Worm (Caenorhabditis elegans) whole organism, L1 larva: Measurements from ENCODE around the gene cbp-2.

Experiments used
- alr-1 ChIP-seq: fragments of 200-800 bp; sonication (Bioruptor generic); optimal IDR thresholded peaks from 2 replicates; lab custom pipeline; 2018; ENCODE audit warnings: borderline replicate concordance, mild to moderate bottlenecking, missing genetic modification characterization, missing compliant biosample characterization
- aly-2 ChIP-seq: fragments of 150-350 bp; optimal IDR thresholded peaks from 2 replicates; lab custom pipeline; 2014; ENCODE audit warnings: missing biosample characterization, missing genetic modification characterization
- blmp-1 ChIP-seq: fragments of 150-350 bp; optimal IDR thresholded peaks from 2 replicates; lab custom pipeline; 2014; ENCODE audit warnings: missing biosample characterization, missing genetic modification characterization
- ceh-88 ChIP-seq: fragments of 200-800 bp; sonication (Bioruptor generic); IDR thresholded peaks from 2 replicates; pipeline ENCODE4 v1.3.6; 2022; ENCODE audit warnings: missing genetic modification characterization, missing compliant biosample characterization
- ceh-90 ChIP-seq: sonication (generic microtip); optimal IDR thresholded peaks from 2 replicates; lab custom pipeline; 2016; ENCODE audit warnings: missing genetic modification characterization, missing compliant biosample characterization
- dsc-1 ChIP-seq: sonication (generic microtip); optimal IDR thresholded peaks from 2 replicates; lab custom pipeline; 2016; ENCODE audit warnings: mild to moderate bottlenecking, missing genetic modification characterization, missing compliant biosample characterization
- efl-1 ChIP-seq, 4 experiments: fragments of 150-350 bp; optimal IDR thresholded peaks in 3 of 4; peaks in 1 of 4; 1 replicate in 1 of 4; 2 replicates in 3 of 4; lab custom pipeline; 2014; ENCODE audit warnings: missing biosample characterization in 2 of 4, missing genetic modification characterization in 2 of 4, missing genetic modification reagents in 2 of 4
- egl-27 ChIP-seq, 2 experiments: fragments of 150-350 bp in 1 of 2; sonication (generic microtip); optimal IDR thresholded peaks; 3 replicates each; lab custom pipeline; 2017 to 2018; ENCODE audit warnings: missing biosample characterization in 2 of 2, missing genetic modification characterization in 2 of 2, missing genetic modification reagents in 2 of 2
- elt-2 ChIP-seq: sonication (generic microtip); optimal IDR thresholded peaks from 2 replicates; lab custom pipeline; 2016; ENCODE audit warnings: missing genetic modification characterization, mild to moderate bottlenecking, inconsistent platforms, missing compliant biosample characterization, missing genetic modification reagents
- elt-3 ChIP-seq, 6 experiments: fragments of 150-350 bp in 1 of 6; sonication (generic microtip); optimal IDR thresholded peaks; 2 replicates each; lab custom pipeline; 2017 to 2018; ENCODE audit warnings: missing biosample characterization in 6 of 6, missing genetic modification characterization in 6 of 6, inconsistent platforms in 1 of 6
- fkh-10 ChIP-seq: sonication (generic microtip); optimal IDR thresholded peaks from 2 replicates; lab custom pipeline; 2017; ENCODE audit warnings: missing biosample characterization, missing genetic modification reagents, missing genetic modification characterization
- fkh-4 ChIP-seq: sonication (generic microtip); optimal IDR thresholded peaks from 2 replicates; lab custom pipeline; 2016; ENCODE audit warnings: missing compliant biosample characterization, missing genetic modification characterization, borderline replicate concordance
- fkh-8 ChIP-seq: sonication (generic microtip); optimal IDR thresholded peaks from 2 replicates; lab custom pipeline; 2016; ENCODE audit warnings: mild to moderate bottlenecking, missing genetic modification characterization, missing compliant biosample characterization
- hlh-17 ChIP-seq: fragments of 200-800 bp; sonication (Bioruptor generic); optimal IDR thresholded peaks from 2 replicates; lab custom pipeline; 2018; ENCODE audit warnings: missing genetic modification characterization, mild to moderate bottlenecking, missing compliant biosample characterization, moderate library complexity, borderline replicate concordance
- hpl-2 ChIP-seq: fragments of 150-350 bp; optimal IDR thresholded peaks from 2 replicates; lab custom pipeline; 2014; ENCODE audit warnings: missing biosample characterization, missing genetic modification reagents, missing genetic modification characterization
- lin-13 ChIP-seq: fragments of 150-350 bp; optimal IDR thresholded peaks from 2 replicates; lab custom pipeline; 2014; ENCODE audit warnings: missing biosample characterization, missing genetic modification reagents, missing genetic modification characterization
- lin-14 ChIP-seq: fragments of 200-800 bp; sonication (Bioruptor generic); optimal IDR thresholded peaks from 2 replicates; lab custom pipeline; 2018; ENCODE audit warnings: mild to moderate bottlenecking, missing genetic modification characterization, moderate library complexity, missing compliant biosample characterization
- lin-15B ChIP-seq: fragments of 150-350 bp; sonication (generic microtip); optimal IDR thresholded peaks from 3 replicates; lab custom pipeline; 2014; ENCODE audit warnings: missing biosample characterization, missing genetic modification characterization
- lin-35 ChIP-seq, 2 experiments: fragments of 150-350 bp; optimal IDR thresholded peaks; 2 replicates each; lab custom pipeline; 2014; ENCODE audit warnings: missing biosample characterization in 2 of 2, missing genetic modification characterization in 2 of 2, missing genetic modification reagents in 2 of 2
- lir-3 ChIP-seq: sonication (generic microtip); optimal IDR thresholded peaks from 2 replicates; lab custom pipeline; 2016; ENCODE audit warnings: mild to moderate bottlenecking, missing genetic modification characterization, moderate library complexity, missing compliant biosample characterization; ENCODE audit not compliant: poor library complexity
- mab-9 ChIP-seq: fragments of 200-800 bp; sonication (Bioruptor generic); IDR thresholded peaks from 2 replicates; pipeline ENCODE4 v1.3.6; 2022; ENCODE audit warnings: missing genetic modification reagents, missing genetic modification characterization, missing compliant biosample characterization
- mdl-1 ChIP-seq, 2 experiments: fragments of 150-350 bp; optimal IDR thresholded peaks; 2 replicates each; lab custom pipeline; 2014 to 2017; ENCODE audit warnings: missing biosample characterization in 2 of 2, missing genetic modification characterization in 2 of 2, inconsistent platforms in 1 of 2
- nhr-19 ChIP-seq: fragments of 200-800 bp; sonication (Bioruptor generic); conservative IDR thresholded peaks from 2 replicates; pipeline ENCODE4 v1.3.6; 2022; ENCODE audit warnings: missing genetic modification characterization, missing compliant biosample characterization
- nhr-237 ChIP-seq: fragments of 150-350 bp; optimal IDR thresholded peaks from 2 replicates; lab custom pipeline; 2014; ENCODE audit warnings: missing biosample characterization, missing genetic modification characterization
- nhr-71 ChIP-seq: sonication (generic microtip); optimal IDR thresholded peaks from 2 replicates; lab custom pipeline; 2016; ENCODE audit warnings: mild to moderate bottlenecking, missing genetic modification characterization, moderate library complexity, missing compliant biosample characterization
- skn-1 ChIP-seq: fragments of 150-350 bp; optimal IDR thresholded peaks from 2 replicates; lab custom pipeline; 2014; ENCODE audit warnings: missing biosample characterization, missing genetic modification characterization
- snpc-4 ChIP-seq: fragments of 150-350 bp; optimal IDR thresholded peaks from 2 replicates; lab custom pipeline; 2014; ENCODE audit warnings: missing biosample characterization, missing genetic modification characterization
- sptf-1 ChIP-seq: fragments of 150-350 bp; optimal IDR thresholded peaks from 2 replicates; lab custom pipeline; 2014; ENCODE audit warnings: missing biosample characterization, missing genetic modification characterization
- sup-37 ChIP-seq: fragments of 200-800 bp; sonication (Bioruptor generic); optimal IDR thresholded peaks from 2 replicates; lab custom pipeline; 2018; ENCODE audit warnings: mild to moderate bottlenecking, missing genetic modification characterization, missing compliant biosample characterization
- unc-130 ChIP-seq: fragments of 150-350 bp; optimal IDR thresholded peaks from 2 replicates; lab custom pipeline; 2017; ENCODE audit warnings: missing biosample characterization, missing genetic modification characterization, inconsistent platforms
- unc-62 ChIP-seq: fragments of 150-350 bp; optimal IDR thresholded peaks from 2 replicates; lab custom pipeline; 2014; ENCODE audit warnings: missing biosample characterization, missing genetic modification reagents, missing genetic modification characterization
- unc-98 ChIP-seq: fragments of 200-800 bp; sonication (Bioruptor generic); IDR thresholded peaks from 2 replicates; pipeline ENCODE4 v1.3.6; 2022; ENCODE audit warnings: missing genetic modification characterization, missing compliant biosample characterization
- xbp-1 ChIP-seq: sonication (generic microtip); optimal IDR thresholded peaks from 2 replicates; lab custom pipeline; 2016; ENCODE audit warnings: missing genetic modification characterization, missing compliant biosample characterization
- zag-1 ChIP-seq: fragments of 150-350 bp; optimal IDR thresholded peaks from 2 replicates; lab custom pipeline; 2014; ENCODE audit warnings: missing biosample characterization, missing genetic modification characterization
- zip-4 ChIP-seq: fragments of 200-800 bp; sonication (Bioruptor generic); optimal IDR thresholded peaks from 2 replicates; lab custom pipeline; 2018; ENCODE audit warnings: mild to moderate bottlenecking, missing genetic modification characterization, moderate library complexity, missing compliant biosample characterization
- ztf-11 ChIP-seq, 2 experiments: sonication (generic microtip); optimal IDR thresholded peaks; 2 replicates each; lab custom pipeline; 2016 to 2017; ENCODE audit warnings: missing genetic modification characterization in 2 of 2, missing biosample characterization in 1 of 2, missing compliant biosample characterization in 1 of 2
- ztf-4 ChIP-seq: fragments of 150-350 bp; optimal IDR thresholded peaks from 2 replicates; lab custom pipeline; 2014; ENCODE audit warnings: missing biosample characterization, missing genetic modification characterization

Gene cbp-2

ce11 chrIII:9922874-9923273, at the start of gene cbp-2:
Gene cbp-2 (plus strand): TSS chrIII:9923174.
- no peak for TF ChIP-seq ztf-4 (tag; lab: Kevin White, UChicago)
- no peak for TF ChIP-seq fkh-10 (GFP tag; lab: Kevin White, UChicago)
- TF ChIP-seq lin-15B = no peak
- TF ChIP-seq nhr-237 = no peak
- TF ChIP-seq sup-37 (GFP tag; lab: Kevin White, UChicago) = no peak
- no peak for TF ChIP-seq mdl-1 (tag; optimal IDR thresholded peaks at IDR 0.05; lab: Kevin White, UChicago)
- no peak for TF ChIP-seq fkh-8 (tag; lab: Kevin White, UChicago)
- no peak for TF ChIP-seq lin-13 (GFP tag; lab: Kevin White, UChicago)
- TF ChIP-seq zip-4 (GFP tag; lab: Kevin White, UChicago) = no peak
- TF ChIP-seq lin-14 = no peak
- no peak for TF ChIP-seq sptf-1 (tag; lab: Kevin White, UChicago)
- no peak for TF ChIP-seq unc-98 (GFP tag; lab: Robert Waterston, UW)
- no peak for TF ChIP-seq elt-2 (tag; lab: Kevin White, UChicago)
- no peak for TF ChIP-seq snpc-4 (tag; lab: Kevin White, UChicago)
- TF ChIP-seq xbp-1 (tag; lab: Kevin White, UChicago) = no peak

- TF ChIP-seq fkh-4 (tag; lab: Kevin White, UChicago) = no peak
- TF ChIP-seq lin-14 = no peak
- no peak for TF ChIP-seq egl-27 (tag; optimal IDR thresholded peaks at IDR 0.05; lab: Kevin White, UChicago)
- no peak for TF ChIP-seq nhr-19 (GFP tag; lab: Robert Waterston, UW)
- no peak for TF ChIP-seq unc-130 (tag; lab: Kevin White, UChicago)
- TF ChIP-seq skn-1 = no peak
- TF ChIP-seq lir-3 (tag; lab: Kevin White, UChicago) = no peak
- no peak for TF ChIP-seq dsc-1 (tag; lab: Kevin White, UChicago)
- TF ChIP-seq ceh-90 (tag; lab: Kevin White, UChicago) = no peak
- TF ChIP-seq ztf-11 (tag; optimal IDR thresholded peaks at IDR 0.05; lab: Kevin White, UChicago) = no peak
Measured at ce11 chrIII:9874515-9874914, 48.5 kb upstream of the cbp-2 start.

ce11 chrIII:9876951-9877350, 46.0 kb upstream of the cbp-2 start, which contains the start of gene ZK757.10:
Gene ZK757.10 (plus strand): TSS chrIII:9877251.
- TF ChIP-seq lin-35 (GFP tag; optimal IDR thresholded peaks at IDR 0.05; lab: Kevin White, UChicago) = no peak
- no peak for TF ChIP-seq nhr-19 (GFP tag; lab: Robert Waterston, UW)
- no peak for TF ChIP-seq egl-27 (tag; optimal IDR thresholded peaks at IDR 0.05; lab: Kevin White, UChicago)
- no peak for TF ChIP-seq fkh-4 (tag; lab: Kevin White, UChicago)
- TF ChIP-seq sup-37 (GFP tag; lab: Kevin White, UChicago) = no peak
- no peak for TF ChIP-seq nhr-71 (tag; lab: Kevin White, UChicago)
- TF ChIP-seq blmp-1 (tag; lab: Kevin White, UChicago) = no peak
- TF ChIP-seq nhr-237 = no peak
- no peak for TF ChIP-seq ceh-90 (tag; lab: Kevin White, UChicago)
- no peak for TF ChIP-seq hlh-17 (GFP tag; lab: Kevin White, UChicago)
- no peak for TF ChIP-seq lin-13 (GFP tag; lab: Kevin White, UChicago)
- TF ChIP-seq mab-9 (GFP tag; lab: Robert Waterston, UW) = no peak
- TF ChIP-seq elt-3 (tag; optimal IDR thresholded peaks at IDR 0.05; lab: Kevin White, UChicago) = no peak
- no peak for TF ChIP-seq ceh-88 (GFP tag; lab: Robert Waterston, UW)
- TF ChIP-seq zip-4 (GFP tag; lab: Kevin White, UChicago) = no peak
- TF ChIP-seq aly-2 (tag; lab: Kevin White, UChicago) = no peak
- TF ChIP-seq, all 84 proteins: peak for 0

ce11 chrIII:9878828-9879227, 44.1 kb upstream of the cbp-2 start, which contains the start of gene ZK757.2:
Gene ZK757.2 (minus strand): TSS chrIII:9878928.
- no peak for TF ChIP-seq mab-9 (GFP tag; lab: Robert Waterston, UW)
- no peak for TF ChIP-seq hpl-2 (GFP tag; lab: Kevin White, UChicago)
- TF ChIP-seq skn-1 = no peak
- TF ChIP-seq efl-1 (optimal IDR thresholded peaks at IDR 0.05; lab: Kevin White, UChicago) = no peak
- TF ChIP-seq efl-1 (GFP tag; optimal IDR thresholded peaks at IDR 0.05 in 1 of 2; lab: Kevin White, UChicago) = no peak
- TF ChIP-seq alr-1 (tag; lab: Kevin White, UChicago) = no peak
- no peak for TF ChIP-seq zag-1 (tag; lab: Kevin White, UChicago)
- no peak for TF ChIP-seq unc-62
- TF ChIP-seq, all 84 proteins: peak for 0
